ENCODE assay signal across 3 worm cellular contexts in genomic region chrIII:6361560-6361959, ce11.
TF ChIP-seq lines count a peak whose summit lies in the region.

No protein-coding gene starts in this region.

TF ChIP-seq in whole organism, L1 larva, 84 proteins besides CTCF, POLR2A, EP300 and RAD21 (continued from another document and continues in another):
- TF ChIP-seq hlh-17 (GFP tag; optimal IDR thresholded peaks at IDR 0.05; lab: Kevin White, UChicago; ENCODE audit: borderline replicate concordance) (no peak), nhr-47 (tag; optimal IDR thresholded peaks at IDR 0.05; lab: Kevin White, UChicago) (no peak), efl-3 (GFP tag; optimal IDR thresholded peaks at IDR 0.05; lab: Kevin White, UChicago) (no peak), pax-3 (tag; optimal IDR thresholded peaks at IDR 0.05; lab: Kevin White, UChicago) (no peak), ceh-88 (GFP tag; IDR thresholded peaks at IDR 0.05; lab: Robert Waterston, UW) (no peak), nhr-85 (tag; lab: Kevin White, UChicago) (no peak), isw-1 (GFP tag; IDR thresholded peaks at IDR 0.05; lab: Robert Waterston, UW) (no peak), hpl-2 (GFP tag; optimal IDR thresholded peaks at IDR 0.05; lab: Kevin White, UChicago) (no peak), ztf-11 (tag; optimal IDR thresholded peaks at IDR 0.05; lab: Kevin White, UChicago) (no peak), ama-1 (optimal IDR thresholded peaks at IDR 0.05; lab: Kevin White, UChicago) (no peak), jun-1 (tag; optimal IDR thresholded peaks at IDR 0.05; lab: Kevin White, UChicago) (no peak), nhr-76 (tag; optimal IDR thresholded peaks at IDR 0.05; lab: Kevin White, UChicago) (no peak), zag-1 (tag; optimal IDR thresholded peaks at IDR 0.05; lab: Kevin White, UChicago) (no peak), sptf-1 (tag; optimal IDR thresholded peaks at IDR 0.05; lab: Kevin White, UChicago) (no peak), tlp-1 (tag; optimal IDR thresholded peaks at IDR 0.05; lab: Kevin White, UChicago) (no peak), grh-1 (GFP tag; IDR thresholded peaks at IDR 0.05; lab: Robert Waterston, UW) (no peak), nhr-84 (tag; optimal IDR thresholded peaks at IDR 0.05; lab: Kevin White, UChicago) (no peak), aly-2 (tag; optimal IDR thresholded peaks at IDR 0.05; lab: Kevin White, UChicago) (no peak), nhr-237 (tag; optimal IDR thresholded peaks at IDR 0.05; lab: Kevin White, UChicago) (no peak), unc-98 (GFP tag; IDR thresholded peaks at IDR 0.05; lab: Robert Waterston, UW) (no peak), zip-4 (GFP tag; optimal IDR thresholded peaks at IDR 0.05; lab: Kevin White, UChicago) (no peak), mab-9 (GFP tag; IDR thresholded peaks at IDR 0.05; lab: Robert Waterston, UW) (no peak), elt-3 (tag; optimal IDR thresholded peaks at IDR 0.05; lab: Kevin White, UChicago) (peak in 1 of 6 experiments; percentile 25), C04F5.9 (tag; optimal IDR thresholded peaks at IDR 0.05; lab: Kevin White, UChicago) (no peak), rnt-1 (tag; optimal IDR thresholded peaks at IDR 0.05; lab: Kevin White, UChicago) (no peak), F16B12.6 (tag; optimal IDR thresholded peaks at IDR 0.05; lab: Kevin White, UChicago) (no peak), C16A3.4 (tag; optimal IDR thresholded peaks at IDR 0.05; lab: Kevin White, UChicago) (no peak), mdl-1 (tag; optimal IDR thresholded peaks at IDR 0.05; lab: Kevin White, UChicago) (no peak), unc-130 (tag; optimal IDR thresholded peaks at IDR 0.05; lab: Kevin White, UChicago) (no peak), elt-2 (tag; optimal IDR thresholded peaks at IDR 0.05; lab: Kevin White, UChicago) (peak; percentile 83), pqm-1 (tag; optimal IDR thresholded peaks at IDR 0.05; lab: Kevin White, UChicago) (no peak), nhr-19 (GFP tag; conservative IDR thresholded peaks at IDR 0.05; lab: Robert Waterston, UW) (no peak), sox-4 (tag; optimal IDR thresholded peaks at IDR 0.05; lab: Kevin White, UChicago) (no peak), nhr-77 (tag; optimal IDR thresholded peaks at IDR 0.05; lab: Kevin White, UChicago) (no peak), lin-14 (GFP tag; optimal IDR thresholded peaks at IDR 0.05; lab: Kevin White, UChicago) (peak; percentile 29), mef-2 (tag; optimal IDR thresholded peaks at IDR 0.05; lab: Kevin White, UChicago) (no peak), egl-13 (tag; optimal IDR thresholded peaks at IDR 0.05; lab: Kevin White, UChicago) (peak; percentile 38), ets-5 (GFP tag; IDR thresholded peaks at IDR 0.05; lab: Robert Waterston, UW) (no peak), lin-35 (GFP tag; optimal IDR thresholded peaks at IDR 0.05; lab: Kevin White, UChicago) (peak in 1 of 2 experiments; percentile 57), lin-15B (tag; optimal IDR thresholded peaks at IDR 0.05; lab: Kevin White, UChicago) (no peak), ceh-90 (tag; optimal IDR thresholded peaks at IDR 0.05; lab: Kevin White, UChicago) (no peak), alr-1 (tag; optimal IDR thresholded peaks at IDR 0.05; lab: Kevin White, UChicago; ENCODE audit: borderline replicate concordance) (no peak), C34B4.2 (tag; optimal IDR thresholded peaks at IDR 0.05; lab: Kevin White, UChicago) (no peak), skn-1 (tag; optimal IDR thresholded peaks at IDR 0.05; lab: Kevin White, UChicago) (no peak), fos-1 (tag; optimal IDR thresholded peaks at IDR 0.05; lab: Kevin White, UChicago) (no peak), snpc-4 (tag; optimal IDR thresholded peaks at IDR 0.05; lab: Kevin White, UChicago) (no peak), aha-1 (tag; optimal IDR thresholded peaks at IDR 0.05; lab: Kevin White, UChicago) (no peak)

TF ChIP-seq in whole organism, L2 larva, 48 proteins besides CTCF, POLR2A, EP300 and RAD21 (continued from another document):
- TF ChIP-seq nhr-10 (tag; optimal IDR thresholded peaks at IDR 0.05; lab: Kevin White, UChicago) (no peak), nhr-237 (tag; optimal IDR thresholded peaks at IDR 0.05; lab: Kevin White, UChicago) (no peak), lsy-2 (tag; optimal IDR thresholded peaks at IDR 0.05; lab: Kevin White, UChicago) (no peak), sma-3 (GFP tag; optimal IDR thresholded peaks at IDR 0.05; lab: Kevin White, UChicago) (peak; percentile 5), ceh-82 (tag; optimal IDR thresholded peaks at IDR 0.05; lab: Kevin White, UChicago) (no peak), ztf-4 (tag; optimal IDR thresholded peaks at IDR 0.05; lab: Kevin White, UChicago) (no peak), gmeb-1 (tag; optimal IDR thresholded peaks at IDR 0.05; lab: Kevin White, UChicago) (peak; percentile 29), mbf-1 (tag; optimal IDR thresholded peaks at IDR 0.05; lab: Kevin White, UChicago) (no peak), peb-1 (tag; optimal IDR thresholded peaks at IDR 0.05; lab: Kevin White, UChicago) (no peak), nhr-23 (tag; optimal IDR thresholded peaks at IDR 0.05; lab: Kevin White, UChicago) (no peak), nhr-21 (tag; optimal IDR thresholded peaks at IDR 0.05; lab: Kevin White, UChicago) (no peak)

TF ChIP-seq in whole organism, L4 larva, 104 proteins besides CTCF, POLR2A, EP300 and RAD21 (continued from another document):
- TF ChIP-seq lin-1 (GFP tag; IDR thresholded peaks at IDR 0.05; lab: Robert Waterston, UW), result peak; percentile 55; the same call in 1 of the 2 replicates
- TF ChIP-seq mdl-1 (tag; optimal IDR thresholded peaks at IDR 0.05; lab: Kevin White, UChicago), result peak in 1 of 2 experiments; percentile 66
- TF ChIP-seq dmd-6 (GFP tag; IDR thresholded peaks at IDR 0.05; lab: Robert Waterston, UW), result peak; percentile 93
- peak; percentile 4 for TF ChIP-seq ztf-7 (tag; optimal IDR thresholded peaks at IDR 0.05; lab: Kevin White, UChicago)
- TF ChIP-seq mep-1 (tag; optimal IDR thresholded peaks at IDR 0.05; lab: Kevin White, UChicago), result peak; percentile 32
- TF ChIP-seq nhr-28 (tag; optimal IDR thresholded peaks at IDR 0.05; lab: Kevin White, UChicago), result peak; percentile 84
- peak; percentile 61; the same call in 1 of the 2 replicates for TF ChIP-seq php-3 (GFP tag; IDR thresholded peaks at IDR 0.05; lab: Robert Waterston, UW)
- TF ChIP-seq ceh-62 (tag; optimal IDR thresholded peaks at IDR 0.05; lab: Kevin White, UChicago), result no peak
- TF ChIP-seq unc-130 (GFP tag; optimal IDR thresholded peaks at IDR 0.05; lab: Kevin White, UChicago), result no peak
- peak; percentile 41 for TF ChIP-seq nhr-77 (tag; optimal IDR thresholded peaks at IDR 0.05; lab: Kevin White, UChicago)
- TF ChIP-seq lsy-2 (tag; optimal IDR thresholded peaks at IDR 0.05; lab: Kevin White, UChicago), result peak; percentile 25 to 34
- TF ChIP-seq pqm-1 (tag; optimal IDR thresholded peaks at IDR 0.05; lab: Kevin White, UChicago), result peak; percentile 95
